ENCODE assay signal across 4 worm cellular contexts in genomic region chrX:2885318-2885908, ce11.
TF ChIP-seq lines count a peak whose summit lies in the region.

vang-1 (plus strand) TSS chrX:2885858.

TF ChIP-seq in whole organism, L2 larva, 48 proteins besides CTCF, POLR2A, EP300 and RAD21:
- TF ChIP-seq F13H6.1 (tag; optimal IDR thresholded peaks at IDR 0.05; lab: Kevin White, UChicago) (peak; percentile 27), C34F6.9 (tag; optimal IDR thresholded peaks at IDR 0.05; lab: Kevin White, UChicago) (peak; percentile 18), elt-1 (tag; optimal IDR thresholded peaks at IDR 0.05; lab: Kevin White, UChicago) (no peak), unc-55 (GFP tag; optimal IDR thresholded peaks at IDR 0.05; lab: Kevin White, UChicago) (peak; percentile 43), zag-1 (tag; optimal IDR thresholded peaks at IDR 0.05; lab: Kevin White, UChicago) (peak; percentile 19), nhr-129 (tag; optimal IDR thresholded peaks at IDR 0.05; lab: Kevin White, UChicago) (peak; percentile 23), mdl-1 (tag; optimal IDR thresholded peaks at IDR 0.05; lab: Kevin White, UChicago) (no peak), fos-1 (tag; optimal IDR thresholded peaks at IDR 0.05; lab: Kevin White, UChicago) (peak; percentile 4), mab-5 (tag; optimal IDR thresholded peaks at IDR 0.05; lab: Kevin White, UChicago) (peak; percentile 56)

TF ChIP-seq in whole organism, L4 larva, 104 proteins besides CTCF, POLR2A, EP300 and RAD21:
- TF ChIP-seq R02D3.7 (tag; optimal IDR thresholded peaks at IDR 0.05; lab: Kevin White, UChicago) (no peak), hmg-1.1 (GFP tag; IDR thresholded peaks at IDR 0.05; lab: Robert Waterston, UW) (peak; percentile 66; the same call in 1 of the 2 replicates), mep-1 (tag; optimal IDR thresholded peaks at IDR 0.05; lab: Kevin White, UChicago) (peak; percentile 58), ceh-82 (tag; optimal IDR thresholded peaks at IDR 0.05; lab: Kevin White, UChicago) (no peak), set-16 (GFP tag; IDR thresholded peaks at IDR 0.05; lab: Robert Waterston, UW) (peak; percentile 43), nhr-25 (tag; optimal IDR thresholded peaks at IDR 0.05; lab: Kevin White, UChicago; ENCODE audit: borderline replicate concordance, insufficient read depth) (no peak), aha-1 (tag; lab: Kevin White, UChicago) (peak; percentile 98), tra-1 (GFP tag; IDR thresholded peaks at IDR 0.05; lab: Robert Waterston, UW) (no peak), egl-43 (GFP tag; IDR thresholded peaks at IDR 0.05; lab: Robert Waterston, UW) (0 out of 2 replicates have a peak, but pooled peaks have one; percentile 43), D1046.2 (GFP tag; IDR thresholded peaks at IDR 0.05; lab: Robert Waterston, UW) (peak; percentile 74; the same call in 1 of the 2 replicates), rbr-2 (tag; optimal IDR thresholded peaks at IDR 0.05; lab: Kevin White, UChicago) (peak; percentile 37), mes-2 (tag; optimal IDR thresholded peaks at IDR 0.05; lab: Kevin White, UChicago; ENCODE audit: poor library complexity, severe bottlenecking) (peak; percentile 55)

TF ChIP-seq in whole organism, late embryonic, 69 proteins besides CTCF, POLR2A, EP300 and RAD21 (continues in another document):
- peak; percentile 39 for TF ChIP-seq hlh-6 (tag; optimal IDR thresholded peaks at IDR 0.05; lab: Kevin White, UChicago)
- TF ChIP-seq unc-3 (GFP tag; conservative IDR thresholded peaks at IDR 0.05; lab: Robert Waterston, UW) = no peak
- no peak for TF ChIP-seq unc-3 (tag; optimal IDR thresholded peaks at IDR 0.05; lab: Kevin White, UChicago)
- no peak for TF ChIP-seq pag-3 (tag; optimal IDR thresholded peaks at IDR 0.05; lab: Kevin White, UChicago; ENCODE audit: borderline replicate concordance)
- TF ChIP-seq T23F11.4 (GFP tag; optimal IDR thresholded peaks at IDR 0.05; lab: Kevin White, UChicago) = peak; percentile 25
- no peak for TF ChIP-seq K02D7.2 (tag; optimal IDR thresholded peaks at IDR 0.05; lab: Kevin White, UChicago)
- TF ChIP-seq ceh-6 (GFP tag; optimal IDR thresholded peaks at IDR 0.05; lab: Kevin White, UChicago) = peak; percentile 57
- TF ChIP-seq fkh-10 (GFP tag; optimal IDR thresholded peaks at IDR 0.05; lab: Kevin White, UChicago) = no peak
- TF ChIP-seq C38D4.7 (GFP tag; optimal IDR thresholded peaks at IDR 0.05; lab: Kevin White, UChicago) = no peak
- peak; percentile 15 for TF ChIP-seq unc-42 (tag; optimal IDR thresholded peaks at IDR 0.05; lab: Kevin White, UChicago)
- peak; percentile 53 for TF ChIP-seq sox-4 (tag; optimal IDR thresholded peaks at IDR 0.05; lab: Kevin White, UChicago)
- TF ChIP-seq lin-11 (tag; optimal IDR thresholded peaks at IDR 0.05; lab: Kevin White, UChicago) = no peak
- TF ChIP-seq rnt-1 (tag; optimal IDR thresholded peaks at IDR 0.05; lab: Kevin White, UChicago) = peak; percentile 92
- peak; percentile 72 for TF ChIP-seq ceh-19 (GFP tag; optimal IDR thresholded peaks at IDR 0.05; lab: Kevin White, UChicago)
- TF ChIP-seq ama-1 (optimal IDR thresholded peaks at IDR 0.05; lab: Kevin White, UChicago) = no peak
- peak; percentile 33 for TF ChIP-seq madf-2 (tag; optimal IDR thresholded peaks at IDR 0.05; lab: Kevin White, UChicago)
- TF ChIP-seq lim-6 (tag; optimal IDR thresholded peaks at IDR 0.05; lab: Kevin White, UChicago) = no peak
- no peak for TF ChIP-seq ceh-45 (GFP tag; IDR thresholded peaks at IDR 0.05; lab: Robert Waterston, UW)
- peak; percentile 65 for TF ChIP-seq nfya-1 (tag; optimal IDR thresholded peaks at IDR 0.05; lab: Kevin White, UChicago)
- TF ChIP-seq dmd-4 (tag; optimal IDR thresholded peaks at IDR 0.05; lab: Kevin White, UChicago; ENCODE audit: borderline replicate concordance) = no peak
- no peak for TF ChIP-seq ahr-1 (tag; optimal IDR thresholded peaks at IDR 0.05; lab: Kevin White, UChicago)
- TF ChIP-seq elt-4 (tag; optimal IDR thresholded peaks at IDR 0.05; lab: Kevin White, UChicago) = no peak
- TF ChIP-seq sox-2 (GFP tag; IDR thresholded peaks at IDR 0.05; lab: Robert Waterston, UW) = no peak
- no peak for TF ChIP-seq mec-3 (tag; optimal IDR thresholded peaks at IDR 0.05; lab: Kevin White, UChicago; ENCODE audit: borderline replicate concordance)
- no peak for TF ChIP-seq fax-1 (tag; optimal IDR thresholded peaks at IDR 0.05; lab: Kevin White, UChicago)
- TF ChIP-seq ztf-16 (tag; optimal IDR thresholded peaks at IDR 0.05; lab: Kevin White, UChicago) = peak; percentile 3
- TF ChIP-seq dve-1 (tag; optimal IDR thresholded peaks at IDR 0.05; lab: Kevin White, UChicago) = no peak
- TF ChIP-seq che-1 (tag; optimal IDR thresholded peaks at IDR 0.05; lab: Kevin White, UChicago) = no peak
- peak; percentile 74 for TF ChIP-seq tbx-2 (tag; optimal IDR thresholded peaks at IDR 0.05; lab: Kevin White, UChicago)
- TF ChIP-seq Y22D7AL.16 (tag; optimal IDR thresholded peaks at IDR 0.05; lab: Kevin White, UChicago) = no peak
- no peak for TF ChIP-seq gmeb-2 (tag; optimal IDR thresholded peaks at IDR 0.05; lab: Kevin White, UChicago)
- TF ChIP-seq C08G9.2 (tag; optimal IDR thresholded peaks at IDR 0.05; lab: Kevin White, UChicago) = peak; percentile 53
- TF ChIP-seq ttx-3 (tag; optimal IDR thresholded peaks at IDR 0.05; lab: Kevin White, UChicago) = no peak
- no peak for TF ChIP-seq K09A11.1 (tag; optimal IDR thresholded peaks at IDR 0.05; lab: Kevin White, UChicago; ENCODE audit: insufficient read depth)
- peak; percentile 70 for TF ChIP-seq sdc-2 (tag; optimal IDR thresholded peaks at IDR 0.05; lab: Kevin White, UChicago)
- TF ChIP-seq ceh-14 (tag; optimal IDR thresholded peaks at IDR 0.05; lab: Kevin White, UChicago) = peak; percentile 56
- no peak for TF ChIP-seq pha-2 (tag; optimal IDR thresholded peaks at IDR 0.05; lab: Kevin White, UChicago)

TF ChIP-seq in whole organism, mixed stage, embryonic, 35 proteins besides CTCF, POLR2A, EP300 and RAD21:
- TF ChIP-seq sem-2 (GFP tag; optimal IDR thresholded peaks at IDR 0.05; lab: Kevin White, UChicago) (peak; percentile 50), lin-32 (GFP tag; optimal IDR thresholded peaks at IDR 0.05; lab: Kevin White, UChicago) (peak; percentile 59), nhr-2 (tag; optimal IDR thresholded peaks at IDR 0.05; lab: Kevin White, UChicago) (no peak), ceh-43 (GFP tag; optimal IDR thresholded peaks at IDR 0.05; lab: Kevin White, UChicago) (no peak), ham-2 (GFP tag; optimal IDR thresholded peaks at IDR 0.05; lab: Kevin White, UChicago) (peak; percentile 63), M03D4.4 (tag; optimal IDR thresholded peaks at IDR 0.05; lab: Kevin White, UChicago) (peak; percentile 26), ceh-83 (GFP tag; optimal IDR thresholded peaks at IDR 0.05; lab: Kevin White, UChicago) (peak; percentile 74), ces-1 (GFP tag; optimal IDR thresholded peaks at IDR 0.05; lab: Kevin White, UChicago) (peak; percentile 16), mep-1 (tag; optimal IDR thresholded peaks at IDR 0.05; lab: Kevin White, UChicago) (peak; percentile 38), unc-62 (GFP tag; optimal IDR thresholded peaks at IDR 0.05; lab: Kevin White, UChicago) (peak; percentile 22), ztf-11 (tag; optimal IDR thresholded peaks at IDR 0.05; lab: Kevin White, UChicago) (peak; percentile 61), lin-13 (tag; optimal IDR thresholded peaks at IDR 0.05; lab: Kevin White, UChicago) (peak; percentile 47), drap-1 (GFP tag; optimal IDR thresholded peaks at IDR 0.05; lab: Kevin White, UChicago) (peak; percentile 74), nhr-237 (tag; optimal IDR thresholded peaks at IDR 0.05; lab: Kevin White, UChicago) (no peak), cnd-1 (tag; optimal IDR thresholded peaks at IDR 0.05; lab: Kevin White, UChicago) (peak; percentile 74), unc-120 (tag; optimal IDR thresholded peaks at IDR 0.05; lab: Kevin White, UChicago; ENCODE audit: poor library complexity, severe bottlenecking) (peak; percentile 48), mls-2 (tag; optimal IDR thresholded peaks at IDR 0.05; lab: Kevin White, UChicago) (peak; percentile 70), hlh-1 (tag; optimal IDR thresholded peaks at IDR 0.05; lab: Kevin White, UChicago) (peak; percentile 24), sptf-1 (tag; optimal IDR thresholded peaks at IDR 0.05; lab: Kevin White, UChicago) (peak; percentile 80), bed-3 (GFP tag; optimal IDR thresholded peaks at IDR 0.05; lab: Kevin White, UChicago) (no peak)
